Fruit fly (Drosophila melanogaster): ENCODE measurements around the gene spri.
A peak's percentile ranks its signal among the peaks of the same experiment; 100 is the strongest.

Gene spri

DNA sequence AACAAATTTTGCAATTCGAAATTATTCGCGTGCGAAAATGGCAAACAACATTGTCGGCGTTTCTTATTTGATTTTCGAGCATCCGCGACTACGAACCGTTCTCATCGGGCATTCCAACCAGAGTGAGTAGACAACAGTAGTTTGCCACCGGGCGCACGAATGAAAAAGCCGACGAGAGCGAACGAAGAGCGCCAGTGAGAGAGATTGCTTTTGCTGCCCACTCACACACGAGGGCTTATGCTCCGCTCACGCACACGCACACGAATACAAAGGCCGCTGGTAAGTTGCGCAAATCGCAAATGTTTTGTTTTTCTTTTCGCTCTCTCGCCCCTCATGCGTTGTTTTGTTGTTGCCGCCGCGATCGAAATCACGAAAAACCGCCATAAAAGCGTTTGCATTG lies 38.6 kb downstream of the spri start (continued):
- TF ChIP-seq sima (GFP tag; optimal IDR thresholded peaks at IDR 0.05) (no peak), mld (GFP tag; IDR thresholded peaks at IDR 0.05; ENCODE audit: partially characterized antibody) (0 out of 3 replicates have a peak, but pooled peaks have one; percentile 47), B-H1 (GFP tag; IDR thresholded peaks at IDR 0.05) (no peak), Hmx (GFP tag; optimal IDR thresholded peaks at IDR 0.05) (no peak), CG3281 (GFP tag; optimal IDR thresholded peaks at IDR 0.05) (no peak), HLHmδ (GFP tag; optimal IDR thresholded peaks at IDR 0.05) (no peak), cg (GFP tag; optimal IDR thresholded peaks at IDR 0.05) (peak; percentile 83), CG2199 (GFP tag; IDR thresholded peaks at IDR 0.05) (no peak), az2 (GFP tag; optimal IDR thresholded peaks at IDR 0.05) (no peak), CG1602 (GFP tag; optimal IDR thresholded peaks at IDR 0.05) (no peak), twi (tag; optimal IDR thresholded peaks at IDR 0.05) (no peak), CG2202 (tag; optimal IDR thresholded peaks at IDR 0.05) (no peak), sd (tag; optimal IDR thresholded peaks at IDR 0.05) (peak; percentile 68), CG11456 (GFP tag; IDR thresholded peaks at IDR 0.05) (no peak), cad (GFP tag; optimal IDR thresholded peaks at IDR 0.05) (no peak), Trl (optimal IDR thresholded peaks at IDR 0.05) (peak; percentile 92 to 93), Trl (GFP tag; optimal IDR thresholded peaks at IDR 0.05) (no peak), tup (GFP tag; optimal IDR thresholded peaks at IDR 0.05) (no peak), lilli (GFP tag; optimal IDR thresholded peaks at IDR 0.05) (no peak), CG15479 (GFP tag; optimal IDR thresholded peaks at IDR 0.05) (peak; percentile 37), Dll (GFP tag; IDR thresholded peaks at IDR 0.05; ENCODE audit: partially characterized antibody) (0 out of 4 replicates have a peak, but pooled peaks have one; percentile 44), chinmo (GFP tag; IDR thresholded peaks at IDR 0.05; ENCODE audit: partially characterized antibody) (peak; percentile 82; the same call in 1 of the 4 replicates), inv (GFP tag; IDR thresholded peaks at IDR 0.05; ENCODE audit: partially characterized antibody) (no peak), Taf1 (GFP tag; IDR thresholded peaks at IDR 0.05) (no peak), kay (GFP tag; optimal IDR thresholded peaks at IDR 0.05) (no peak), CG13775 (GFP tag; optimal IDR thresholded peaks at IDR 0.05) (no peak), Hr78 (GFP tag; optimal IDR thresholded peaks at IDR 0.05) (no peak), Oaz (GFP tag; IDR thresholded peaks at IDR 0.05) (no peak), Doc3 (GFP tag; IDR thresholded peaks at IDR 0.05; ENCODE audit: partially characterized antibody) (0 out of 3 replicates have a peak, but pooled peaks have one; percentile 25), Deaf1 (tag; optimal IDR thresholded peaks at IDR 0.05) (peak; percentile 96), NfI (GFP tag; optimal IDR thresholded peaks at IDR 0.05) (no peak), chn (GFP tag; optimal IDR thresholded peaks at IDR 0.05) (no peak), shn (GFP tag; optimal IDR thresholded peaks at IDR 0.05) (no peak), CG1792 (GFP tag; optimal IDR thresholded peaks at IDR 0.05) (no peak), CG6791 (GFP tag; IDR thresholded peaks at IDR 0.05; ENCODE audit: partially characterized antibody) (peak; percentile 16; the same call in 1 of the 3 replicates), CG2875 (GFP tag; optimal IDR thresholded peaks at IDR 0.05) (no peak), corto (GFP tag; optimal IDR thresholded peaks at IDR 0.05) (no peak), CG7745 (tag; optimal IDR thresholded peaks at IDR 0.05) (no peak), HLH4C (GFP tag; IDR thresholded peaks at IDR 0.05; ENCODE audit: partially characterized antibody) (0 out of 3 replicates have a peak, but pooled peaks have one; percentile 11), CG10654 (GFP tag; optimal IDR thresholded peaks at IDR 0.05) (no peak), CG30431 (GFP tag; optimal IDR thresholded peaks at IDR 0.05) (no peak), jigr1 (GFP tag; IDR thresholded peaks at IDR 0.05) (no peak), CG9876 (GFP tag; optimal IDR thresholded peaks at IDR 0.05) (no peak), Chrac-16 (GFP tag; optimal IDR thresholded peaks at IDR 0.05) (no peak), Nf-YB (GFP tag; optimal IDR thresholded peaks at IDR 0.05) (no peak), sr (GFP tag; IDR thresholded peaks at IDR 0.05) (peak; percentile 83), Jarid2 (GFP tag; optimal IDR thresholded peaks at IDR 0.05) (peak; percentile 96), psq (GFP tag; optimal IDR thresholded peaks at IDR 0.05) (no peak), zen2 (GFP tag; IDR thresholded peaks at IDR 0.05; ENCODE audit: partially characterized antibody) (peak; percentile 63; the same call in 1 of the 3 replicates), Gsc (GFP tag; IDR thresholded peaks at IDR 0.05) (no peak), CG1529 (GFP tag; optimal IDR thresholded peaks at IDR 0.05) (no peak)

Measured in whole organism, embryonic.